Worm (Caenorhabditis elegans) whole organism, L1 larva: Measurements from ENCODE around the gene comt-1.
A peak's percentile ranks its signal among the peaks of the same experiment; 100 is the strongest.

Experiments used
- aha-1 ChIP-seq: fragments of 150-350 bp; optimal IDR thresholded peaks from 2 replicates; lab custom pipeline; 2014; ENCODE audit warnings: missing biosample characterization, missing genetic modification characterization
- aly-2 ChIP-seq: fragments of 150-350 bp; optimal IDR thresholded peaks from 2 replicates; lab custom pipeline; 2014; ENCODE audit warnings: missing biosample characterization, missing genetic modification characterization
- ama-1 ChIP-seq: fragments of 150-350 bp; optimal IDR thresholded peaks from 2 replicates; lab custom pipeline; 2014
- blmp-1 ChIP-seq: fragments of 150-350 bp; optimal IDR thresholded peaks from 2 replicates; lab custom pipeline; 2014; ENCODE audit warnings: missing biosample characterization, missing genetic modification characterization
- ceh-90 ChIP-seq: sonication (generic microtip); optimal IDR thresholded peaks from 2 replicates; lab custom pipeline; 2016; ENCODE audit warnings: missing genetic modification characterization, missing compliant biosample characterization
- dpl-1 ChIP-seq, 3 experiments: fragments of 150-350 bp in 2 of 3; sonication (generic microtip) in 1 of 3; optimal IDR thresholded peaks; 2 replicates each; lab custom pipeline; 2014 to 2017; ENCODE audit warnings: missing biosample characterization in 3 of 3, missing genetic modification characterization in 3 of 3, missing genetic modification reagents in 3 of 3
- efl-1 ChIP-seq, 4 experiments: fragments of 150-350 bp; optimal IDR thresholded peaks in 3 of 4; peaks in 1 of 4; 1 replicate in 1 of 4; 2 replicates in 3 of 4; lab custom pipeline; 2014; ENCODE audit warnings: missing biosample characterization in 2 of 4, missing genetic modification characterization in 2 of 4, missing genetic modification reagents in 2 of 4
- egl-13 ChIP-seq: sonication (generic microtip); optimal IDR thresholded peaks from 2 replicates; lab custom pipeline; 2016; ENCODE audit warnings: missing genotype, missing genetic modification reagents, missing genetic modification characterization, missing compliant biosample characterization
- egl-27 ChIP-seq, 2 experiments: fragments of 150-350 bp in 1 of 2; sonication (generic microtip); optimal IDR thresholded peaks; 3 replicates each; lab custom pipeline; 2017 to 2018; ENCODE audit warnings: missing biosample characterization in 2 of 2, missing genetic modification characterization in 2 of 2, missing genetic modification reagents in 2 of 2
- elt-3 ChIP-seq, 6 experiments: fragments of 150-350 bp in 1 of 6; sonication (generic microtip); optimal IDR thresholded peaks; 2 replicates each; lab custom pipeline; 2017 to 2018; ENCODE audit warnings: missing biosample characterization in 6 of 6, missing genetic modification characterization in 6 of 6, inconsistent platforms in 1 of 6
- fkh-8 ChIP-seq: sonication (generic microtip); optimal IDR thresholded peaks from 2 replicates; lab custom pipeline; 2016; ENCODE audit warnings: mild to moderate bottlenecking, missing genetic modification characterization, missing compliant biosample characterization
- grh-1 ChIP-seq: fragments of 200-800 bp; sonication (Bioruptor generic); IDR thresholded peaks from 2 replicates; pipeline ENCODE4 v1.3.6; 2022; ENCODE audit warnings: missing genetic modification reagents, missing genetic modification characterization, missing compliant biosample characterization
- hlh-17 ChIP-seq: fragments of 200-800 bp; sonication (Bioruptor generic); optimal IDR thresholded peaks from 2 replicates; lab custom pipeline; 2018; ENCODE audit warnings: missing genetic modification characterization, mild to moderate bottlenecking, missing compliant biosample characterization, moderate library complexity, borderline replicate concordance
- hlh-4 ChIP-seq: sonication (generic microtip); optimal IDR thresholded peaks from 2 replicates; lab custom pipeline; 2016; ENCODE audit warnings: mild to moderate bottlenecking, missing genetic modification characterization, missing compliant biosample characterization
- jun-1 ChIP-seq: fragments of 150-350 bp; optimal IDR thresholded peaks from 2 replicates; lab custom pipeline; 2014; ENCODE audit warnings: missing biosample characterization, missing genetic modification reagents, missing genetic modification characterization
- lin-13 ChIP-seq: fragments of 150-350 bp; optimal IDR thresholded peaks from 2 replicates; lab custom pipeline; 2014; ENCODE audit warnings: missing biosample characterization, missing genetic modification reagents, missing genetic modification characterization
- lin-14 ChIP-seq: fragments of 200-800 bp; sonication (Bioruptor generic); optimal IDR thresholded peaks from 2 replicates; lab custom pipeline; 2018; ENCODE audit warnings: mild to moderate bottlenecking, missing genetic modification characterization, moderate library complexity, missing compliant biosample characterization
- lin-15B ChIP-seq: fragments of 150-350 bp; sonication (generic microtip); optimal IDR thresholded peaks from 3 replicates; lab custom pipeline; 2014; ENCODE audit warnings: missing biosample characterization, missing genetic modification characterization
- lin-35 ChIP-seq, 2 experiments: fragments of 150-350 bp; optimal IDR thresholded peaks; 2 replicates each; lab custom pipeline; 2014; ENCODE audit warnings: missing biosample characterization in 2 of 2, missing genetic modification characterization in 2 of 2, missing genetic modification reagents in 2 of 2
- lir-3 ChIP-seq: sonication (generic microtip); optimal IDR thresholded peaks from 2 replicates; lab custom pipeline; 2016; ENCODE audit warnings: mild to moderate bottlenecking, missing genetic modification characterization, moderate library complexity, missing compliant biosample characterization; ENCODE audit not compliant: poor library complexity
- lsy-2 ChIP-seq, 2 experiments: fragments of 150-350 bp; optimal IDR thresholded peaks; 2 replicates each; lab custom pipeline; 2014; ENCODE audit warnings: missing biosample characterization in 2 of 2, missing genetic modification characterization in 2 of 2
- mab-9 ChIP-seq: fragments of 200-800 bp; sonication (Bioruptor generic); IDR thresholded peaks from 2 replicates; pipeline ENCODE4 v1.3.6; 2022; ENCODE audit warnings: missing genetic modification reagents, missing genetic modification characterization, missing compliant biosample characterization
- mdl-1 ChIP-seq, 2 experiments: fragments of 150-350 bp; optimal IDR thresholded peaks; 2 replicates each; lab custom pipeline; 2014 to 2017; ENCODE audit warnings: missing biosample characterization in 2 of 2, missing genetic modification characterization in 2 of 2, inconsistent platforms in 1 of 2
- mef-2 ChIP-seq: fragments of 150-350 bp; optimal IDR thresholded peaks from 2 replicates; lab custom pipeline; 2014; ENCODE audit warnings: missing biosample characterization, missing genetic modification characterization
- mep-1 ChIP-seq: fragments of 150-350 bp; optimal IDR thresholded peaks from 2 replicates; lab custom pipeline; 2014; ENCODE audit warnings: missing biosample characterization, missing genetic modification characterization
- nhr-19 ChIP-seq: fragments of 200-800 bp; sonication (Bioruptor generic); conservative IDR thresholded peaks from 2 replicates; pipeline ENCODE4 v1.3.6; 2022; ENCODE audit warnings: missing genetic modification characterization, missing compliant biosample characterization
- nhr-20 ChIP-seq: sonication (generic microtip); optimal IDR thresholded peaks from 2 replicates; lab custom pipeline; 2016; ENCODE audit warnings: mild to moderate bottlenecking, missing genetic modification characterization, missing compliant biosample characterization
- nhr-47 ChIP-seq: sonication (generic microtip); optimal IDR thresholded peaks from 2 replicates; lab custom pipeline; 2016; ENCODE audit warnings: mild to moderate bottlenecking, missing genetic modification characterization, moderate library complexity, missing compliant biosample characterization
- nhr-71 ChIP-seq: sonication (generic microtip); optimal IDR thresholded peaks from 2 replicates; lab custom pipeline; 2016; ENCODE audit warnings: mild to moderate bottlenecking, missing genetic modification characterization, moderate library complexity, missing compliant biosample characterization
- nhr-77 ChIP-seq: fragments of 150-350 bp; optimal IDR thresholded peaks from 2 replicates; lab custom pipeline; 2014; ENCODE audit warnings: missing biosample characterization, missing genetic modification characterization
- nhr-84 ChIP-seq: sonication (generic microtip); optimal IDR thresholded peaks from 2 replicates; lab custom pipeline; 2017; ENCODE audit warnings: missing biosample characterization, missing genetic modification characterization
- nhr-85 ChIP-seq: sonication (generic microtip); peaks from one replicate; lab custom pipeline; 2016; ENCODE audit warnings: missing genetic modification characterization, inconsistent platforms, missing compliant biosample characterization
- nhr-90 ChIP-seq: sonication (generic microtip); optimal IDR thresholded peaks from 2 replicates; lab custom pipeline; 2016; ENCODE audit warnings: mild to moderate bottlenecking, missing genetic modification characterization, missing compliant biosample characterization; ENCODE audit not compliant: poor library complexity
- pag-3 ChIP-seq: sonication (generic microtip); optimal IDR thresholded peaks from 2 replicates; lab custom pipeline; 2017; ENCODE audit warnings: missing genetic modification characterization, mild to moderate bottlenecking, missing compliant biosample characterization, antibody characterized with exemption, borderline replicate concordance; ENCODE audit not compliant: insufficient read depth
- pqm-1 ChIP-seq: sonication (generic microtip); optimal IDR thresholded peaks from 3 replicates; lab custom pipeline; 2017; ENCODE audit warnings: missing biosample characterization, missing genetic modification characterization
- rnt-1 ChIP-seq: sonication (generic microtip); optimal IDR thresholded peaks from 2 replicates; lab custom pipeline; 2016; ENCODE audit warnings: mild to moderate bottlenecking, missing genetic modification characterization, moderate library complexity, missing compliant biosample characterization
- snpc-4 ChIP-seq: fragments of 150-350 bp; optimal IDR thresholded peaks from 2 replicates; lab custom pipeline; 2014; ENCODE audit warnings: missing biosample characterization, missing genetic modification characterization
- snu-23 ChIP-seq: sonication (generic microtip); optimal IDR thresholded peaks from 2 replicates; lab custom pipeline; 2016; ENCODE audit warnings: missing genetic modification characterization, missing compliant biosample characterization
- sox-4 ChIP-seq: sonication (generic microtip); optimal IDR thresholded peaks from 2 replicates; lab custom pipeline; 2016; ENCODE audit warnings: missing genetic modification characterization, missing compliant biosample characterization
- sptf-1 ChIP-seq: fragments of 150-350 bp; optimal IDR thresholded peaks from 2 replicates; lab custom pipeline; 2014; ENCODE audit warnings: missing biosample characterization, missing genetic modification characterization
- tbx-2 ChIP-seq: sonication (generic microtip); optimal IDR thresholded peaks from 2 replicates; lab custom pipeline; 2016; ENCODE audit warnings: missing genetic modification characterization, missing compliant biosample characterization
- unc-130 ChIP-seq: fragments of 150-350 bp; optimal IDR thresholded peaks from 2 replicates; lab custom pipeline; 2017; ENCODE audit warnings: missing biosample characterization, missing genetic modification characterization, inconsistent platforms
- unc-86 ChIP-seq: sonication (generic microtip); optimal IDR thresholded peaks from 2 replicates; lab custom pipeline; 2016; ENCODE audit warnings: missing genetic modification characterization, missing compliant biosample characterization
- zip-4 ChIP-seq: fragments of 200-800 bp; sonication (Bioruptor generic); optimal IDR thresholded peaks from 2 replicates; lab custom pipeline; 2018; ENCODE audit warnings: mild to moderate bottlenecking, missing genetic modification characterization, moderate library complexity, missing compliant biosample characterization
- ztf-4 ChIP-seq: fragments of 150-350 bp; optimal IDR thresholded peaks from 2 replicates; lab custom pipeline; 2014; ENCODE audit warnings: missing biosample characterization, missing genetic modification characterization

The comt-1 gene

DNA sequence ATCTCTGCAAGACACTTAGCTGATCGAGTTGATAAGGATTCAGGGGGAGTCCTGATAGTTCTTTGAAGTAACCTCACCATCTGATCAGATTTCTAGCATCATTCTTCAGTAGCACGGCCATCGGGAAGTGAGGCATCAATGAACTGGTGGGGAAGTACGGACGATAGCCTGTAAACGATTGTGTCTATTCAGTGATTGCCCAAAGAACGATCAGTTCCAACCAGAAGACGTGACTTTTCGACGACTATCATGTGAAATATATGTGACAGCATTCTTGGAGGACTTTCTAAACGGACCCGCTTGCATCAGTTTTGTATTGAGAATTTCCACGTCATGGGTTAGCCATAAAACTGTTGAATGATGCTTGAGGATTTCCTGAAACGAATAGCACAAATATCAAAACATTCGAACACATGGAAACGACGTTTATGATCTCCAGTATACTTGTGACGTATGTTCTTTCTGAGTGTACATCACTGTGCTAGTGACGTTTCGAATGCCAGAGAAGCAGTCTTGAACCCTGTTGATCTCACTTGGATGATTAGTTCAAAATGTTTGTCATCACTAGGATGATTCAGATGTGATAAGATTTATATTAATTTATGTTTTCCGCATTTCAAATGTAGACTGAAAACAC, 30.9 kb upstream of the comt-1 start:
- TF ChIP-seq lin-13 (GFP tag; lab: Kevin White, UChicago) (no peak), aly-2 (tag; lab: Kevin White, UChicago) (no peak), sox-4 (tag; lab: Kevin White, UChicago) (no peak), pag-3 (no peak), lin-14 (peak; percentile 52), fkh-8 (no peak), grh-1 (GFP tag; lab: Robert Waterston, UW) (peak; percentile 50; the same call in 1 of the 2 replicates), lir-3 (tag; lab: Kevin White, UChicago) (no peak), mef-2 (tag; lab: Kevin White, UChicago) (no peak), nhr-85 (tag; lab: Kevin White, UChicago) (peak; percentile 98), ceh-90 (tag; lab: Kevin White, UChicago) (no peak), efl-1 (optimal IDR thresholded peaks at IDR 0.05; lab: Kevin White, UChicago) (no peak), efl-1 (GFP tag; optimal IDR thresholded peaks at IDR 0.05 in 1 of 2; lab: Kevin White, UChicago) (peak in 1 of 2 experiments; percentile 87), tbx-2 (peak; percentile 62), nhr-84 (tag; lab: Kevin White, UChicago) (no peak), lin-35 (GFP tag; optimal IDR thresholded peaks at IDR 0.05; lab: Kevin White, UChicago) (peak in 1 of 2 experiments; percentile 43), pqm-1 (no peak), nhr-20 (tag; lab: Kevin White, UChicago) (peak; percentile 70), blmp-1 (tag; lab: Kevin White, UChicago) (peak; percentile 29), zip-4 (no peak), ama-1 (no peak), sptf-1 (no peak), nhr-90 (tag; lab: Kevin White, UChicago) (peak; percentile 72), nhr-71 (tag; lab: Kevin White, UChicago) (peak; percentile 76), nhr-19 (GFP tag; lab: Robert Waterston, UW) (peak; percentile 96), egl-13 (tag; lab: Kevin White, UChicago) (no peak), snu-23 (GFP tag; lab: Kevin White, UChicago) (peak; percentile 55), dpl-1 (GFP tag; optimal IDR thresholded peaks at IDR 0.05; lab: Kevin White, UChicago) (no peak), unc-130 (tag; lab: Kevin White, UChicago) (no peak), mdl-1 (tag; optimal IDR thresholded peaks at IDR 0.05; lab: Kevin White, UChicago) (peak in 1 of 2 experiments; percentile 51), nhr-47 (tag; lab: Kevin White, UChicago) (peak; percentile 51), elt-3 (tag; optimal IDR thresholded peaks at IDR 0.05; lab: Kevin White, UChicago) (peak in 2 of 6 experiments; percentile 50 to 77), mep-1 (tag; lab: Kevin White, UChicago) (no peak)

DNA sequence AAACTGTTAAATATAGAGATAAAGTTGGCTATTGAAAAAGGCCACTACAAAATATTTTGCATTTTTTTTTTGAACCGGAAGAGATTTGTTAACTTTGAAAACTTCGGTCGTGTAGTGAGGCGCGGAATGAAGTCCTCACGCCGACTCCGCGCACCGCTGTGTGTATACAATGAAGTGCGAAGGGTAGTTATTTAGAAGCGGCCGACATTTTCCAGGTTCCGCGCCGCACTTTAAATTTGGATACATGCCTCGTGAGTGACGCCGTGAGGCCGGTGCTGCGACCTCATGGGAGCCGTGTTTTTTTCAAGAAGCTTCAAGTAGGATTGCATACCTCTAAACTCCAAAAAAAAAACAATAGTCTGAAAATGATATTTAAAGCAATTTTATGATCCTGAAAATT, 29.6 kb upstream of the comt-1 start:
- TF ChIP-seq nhr-71 (tag; lab: Kevin White, UChicago) (no peak), lin-13 (GFP tag; lab: Kevin White, UChicago) (peak; percentile 11), nhr-85 (tag; lab: Kevin White, UChicago) (no peak), snpc-4 (tag; lab: Kevin White, UChicago) (peak; percentile 95), grh-1 (GFP tag; lab: Robert Waterston, UW) (0 out of 2 replicates have a peak, but pooled peaks have one; percentile 10), rnt-1 (peak; percentile 31)

DNA sequence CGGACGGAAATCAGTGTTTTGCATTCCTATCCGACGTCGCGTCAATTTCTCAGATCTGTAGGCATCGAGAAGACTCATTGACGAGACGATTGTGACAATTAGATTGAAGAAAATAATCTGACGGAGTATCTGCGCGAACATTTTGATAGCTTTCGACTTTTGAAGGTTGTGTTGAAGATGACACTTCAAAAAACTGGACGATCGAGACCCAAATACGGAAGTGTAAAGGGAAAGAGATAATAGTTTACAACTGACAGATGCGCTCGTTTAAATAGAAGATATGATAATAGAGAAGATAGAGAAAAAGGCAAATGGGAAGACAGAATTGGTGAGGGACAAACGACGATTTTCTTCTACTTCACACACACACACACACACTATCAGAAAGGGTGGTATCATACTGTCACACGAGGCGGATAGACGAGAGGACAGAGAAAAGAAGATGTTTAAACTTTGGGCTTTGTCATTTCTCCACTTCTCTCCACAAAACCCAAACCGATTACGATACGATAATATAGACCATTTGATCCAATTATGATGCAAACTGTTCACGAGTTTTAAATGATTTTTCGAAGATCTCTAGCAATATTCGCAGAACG, 29.0 kb upstream of the comt-1 start, which contains the start of gene B0410.3:
Gene B0410.3, minus strand, starts transcription at position 351 of the 599 bp plus-strand sequence.
- TF ChIP-seq lsy-2 (tag; optimal IDR thresholded peaks at IDR 0.05; lab: Kevin White, UChicago): peak; percentile 30 to 68
- TF ChIP-seq nhr-85 (tag; lab: Kevin White, UChicago): peak; percentile 99
- peak; percentile 20 for TF ChIP-seq nhr-77 (tag; lab: Kevin White, UChicago)
- TF ChIP-seq nhr-90 (tag; lab: Kevin White, UChicago): peak; percentile 85
- TF ChIP-seq lin-15B: no peak
- TF ChIP-seq rnt-1: no peak
- TF ChIP-seq mab-9: no peak
- TF ChIP-seq aly-2 (tag; lab: Kevin White, UChicago): no peak
- peak; percentile 89 for TF ChIP-seq blmp-1 (tag; lab: Kevin White, UChicago)
- TF ChIP-seq lin-13 (GFP tag; lab: Kevin White, UChicago): no peak
- TF ChIP-seq efl-1 (optimal IDR thresholded peaks at IDR 0.05; lab: Kevin White, UChicago): no peak
- peak in 1 of 2 experiments; percentile 72 for TF ChIP-seq efl-1 (GFP tag; optimal IDR thresholded peaks at IDR 0.05 in 1 of 2; lab: Kevin White, UChicago)
- no peak for TF ChIP-seq hlh-4 (tag; lab: Kevin White, UChicago)
- no peak for TF ChIP-seq zip-4
- TF ChIP-seq jun-1 (tag; lab: Kevin White, UChicago): peak; percentile 5
- TF ChIP-seq unc-86 (tag; lab: Kevin White, UChicago): no peak
- TF ChIP-seq mep-1 (tag; lab: Kevin White, UChicago): peak; percentile 47
- no peak for TF ChIP-seq aha-1 (tag; lab: Kevin White, UChicago)
- no peak for TF ChIP-seq lir-3 (tag; lab: Kevin White, UChicago)
- TF ChIP-seq hlh-17 (GFP tag; lab: Kevin White, UChicago): no peak
- TF ChIP-seq ztf-4: peak; percentile 62
- TF ChIP-seq nhr-71 (tag; lab: Kevin White, UChicago): peak; percentile 86
- peak in 1 of 2 experiments; percentile 55 for TF ChIP-seq egl-27 (tag; optimal IDR thresholded peaks at IDR 0.05; lab: Kevin White, UChicago)
